Worm (Caenorhabditis elegans) whole organism, L3 larva: ENCODE results near the gene F33H1.4.

Source experiments
- ceh-9 ChIP-seq: sonication (generic microtip); optimal IDR thresholded peaks from 2 replicates; lab custom pipeline; 2018; ENCODE audit warnings: missing biosample characterization, missing genetic modification characterization
- fos-1 ChIP-seq: fragments of 150-350 bp; optimal IDR thresholded peaks from 2 replicates; lab custom pipeline; 2014; ENCODE audit warnings: missing biosample characterization, missing genetic modification characterization
- lin-39 ChIP-seq: fragments of 150-350 bp; optimal IDR thresholded peaks from 2 replicates; lab custom pipeline; 2018; ENCODE audit warnings: missing biosample characterization, missing genetic modification reagents, missing genetic modification characterization
- nhr-11 ChIP-seq: fragments of 150-350 bp; optimal IDR thresholded peaks from 2 replicates; lab custom pipeline; 2014; ENCODE audit warnings: missing biosample characterization, missing genetic modification characterization
- unc-62 ChIP-seq: fragments of 150-350 bp; sonication (generic microtip); optimal IDR thresholded peaks from 4 replicates; lab custom pipeline; 2014; ENCODE audit warnings: missing biosample characterization, missing genetic modification reagents, missing genetic modification characterization

- no peak for TF ChIP-seq lin-39 (tag; lab: Kevin White, UChicago)
- no peak for TF ChIP-seq fos-1
- no peak for TF ChIP-seq unc-62 (GFP tag; lab: Kevin White, UChicago)
- no peak for TF ChIP-seq nhr-11 (tag; lab: Kevin White, UChicago)
- no peak for TF ChIP-seq ceh-9
These were observed 17.8 kb downstream of the F33H1.4 start, which contains the start of gene R05H5.7 for ce11 chrII:10192207-10192606.
